Fruit fly (Drosophila melanogaster) whole organism, embryonic: ENCODE measurements around the gene CG34148.

Experiments
- CG13123 ChIP-seq: fragments of 200-800 bp; sonication (Bioruptor generic); optimal IDR thresholded peaks from 2 replicates; lab custom pipeline; 2016; ENCODE audit warnings: missing biosample characterization, missing genetic modification characterization
- CG4404 ChIP-seq: fragments of 200-800 bp; sonication (Bioruptor generic); IDR thresholded peaks from 2 replicates; pipeline ENCODE4 v1.3.6; 2022; ENCODE audit warnings: missing biosample characterization, missing genetic modification characterization
- CG9797 ChIP-seq: fragments of 200-800 bp; sonication (Bioruptor generic); optimal IDR thresholded peaks from 3 replicates; lab custom pipeline; 2018; ENCODE audit warnings: missing biosample characterization, mild to moderate bottlenecking, missing genetic modification characterization
- p53 ChIP-seq: fragments of 200-800 bp; sonication (Bioruptor generic); optimal IDR thresholded peaks from 2 replicates; lab custom pipeline; 2016; ENCODE audit warnings: missing biosample characterization, missing genetic modification characterization
- tup ChIP-seq: fragments of 200-800 bp; sonication (Bioruptor generic); optimal IDR thresholded peaks from 2 replicates; lab custom pipeline; 2016; ENCODE audit warnings: missing biosample characterization, mild to moderate bottlenecking, missing genetic modification characterization, moderate library complexity

DNA sequence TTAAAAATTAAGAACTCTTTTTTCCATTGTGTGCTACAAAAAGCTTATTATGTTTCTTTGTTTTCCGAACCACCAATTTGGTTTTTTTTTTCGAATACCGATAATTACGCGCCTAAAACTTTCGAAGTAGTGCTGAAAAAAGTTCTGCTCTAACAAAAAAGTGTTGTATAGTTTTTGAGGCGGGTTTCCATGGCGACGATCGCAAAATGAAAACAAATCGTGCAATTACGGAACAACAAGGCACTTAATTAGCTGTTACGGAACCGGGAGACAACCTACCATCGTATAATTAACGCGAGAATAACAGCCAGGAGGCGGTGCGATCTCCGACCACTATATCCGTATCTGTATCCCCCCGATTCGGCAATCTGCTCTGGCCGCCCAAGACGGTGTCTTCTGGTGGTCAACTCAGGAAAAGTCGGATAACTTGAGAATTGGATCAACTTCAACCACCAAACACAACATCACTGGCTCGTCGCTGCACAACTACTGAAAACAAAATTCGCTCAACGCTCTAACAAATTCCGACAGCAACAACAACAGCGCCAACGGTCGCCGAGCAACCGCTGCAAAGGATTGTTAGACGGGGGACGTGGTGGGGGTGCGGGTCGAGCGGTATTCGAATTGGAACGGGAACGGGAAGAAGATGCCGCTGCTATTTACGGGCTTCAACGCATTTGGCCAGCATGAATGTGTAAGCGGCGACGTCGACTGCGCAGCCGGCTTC, 8.5 kb upstream of the CG34148 start, which contains the start of the genes CG6678 and dnd:
- TF ChIP-seq CG4404 (GFP tag; lab: Robert Waterston, UW) (no peak), tup (GFP tag; lab: Kevin White, UChicago) (no peak), CG13123 (GFP tag; lab: Kevin White, UChicago) (no peak), p53 (no peak), CG9797 (no peak)
